Fruit fly (Drosophila melanogaster) S2 (cell line): ENCODE results near the gene Mtr3.

ENCODE experiments used
- CG8478 ChIP-seq: fragments of >200 bp; optimal IDR thresholded peaks from 2 replicates; lab custom pipeline; 2018
- CTCF ChIP-seq, 2 experiments: fragments of >200 bp; optimal IDR thresholded peaks; 2 replicates each; lab custom pipeline; 2018

- TF ChIP-seq CTCF (optimal IDR thresholded peaks at IDR 0.05; lab: Kevin White, UChicago) = no peak
- no peak for TF ChIP-seq CG8478 (lab: Kevin White, UChicago)
Measured at dm6 chr3L:19904411-19905135, 8.9 kb downstream of the Mtr3 start.
